Worm (Caenorhabditis elegans) whole organism, midembryonic: Measurements from ENCODE around the gene dli-1.

Experiments used
- T22C8.4 ChIP-seq: fragments of 200-800 bp; sonication (Bioruptor generic); IDR thresholded peaks from 2 replicates; pipeline ENCODE4 v1.3.6; 2022; ENCODE audit warnings: missing genetic modification characterization, missing compliant biosample characterization
- cog-1 ChIP-seq: sonication (generic microtip); optimal IDR thresholded peaks from 2 replicates; lab custom pipeline; 2016; ENCODE audit warnings: missing genetic modification characterization, missing compliant biosample characterization
- flt-1 ChIP-seq: fragments of 200-800 bp; sonication (Bioruptor generic); IDR thresholded peaks from 2 replicates; pipeline ENCODE4 v1.3.6; 2022; ENCODE audit warnings: missing genetic modification characterization, missing compliant biosample characterization
- klf-2 ChIP-seq: fragments of 200-800 bp; sonication (Bioruptor generic); conservative IDR thresholded peaks from 2 replicates; pipeline ENCODE4 v1.3.6; 2022; ENCODE audit warnings: missing genetic modification reagents, missing genetic modification characterization, missing compliant biosample characterization
- med-1 ChIP-seq: sonication (generic microtip); optimal IDR thresholded peaks from 2 replicates; lab custom pipeline; 2017; ENCODE audit warnings: missing genetic modification characterization, mild to moderate bottlenecking, missing compliant biosample characterization, antibody characterized with exemption, missing genetic modification reagents; ENCODE audit not compliant: insufficient read depth
- ref-1 ChIP-seq: fragments of 200-800 bp; sonication (Bioruptor generic); conservative IDR thresholded peaks from 2 replicates; pipeline ENCODE4 v1.3.6; 2022; ENCODE audit warnings: missing genetic modification reagents, missing genetic modification characterization, missing compliant biosample characterization
- tab-1 ChIP-seq: fragments of 200-800 bp; sonication (Bioruptor generic); IDR thresholded peaks from 2 replicates; pipeline ENCODE4 v1.3.6; 2022; ENCODE audit warnings: missing genetic modification characterization, missing compliant biosample characterization
- ztf-23 ChIP-seq: fragments of 200-800 bp; sonication (Bioruptor generic); IDR thresholded peaks from 2 replicates; pipeline ENCODE4 v1.3.6; 2022; ENCODE audit warnings: missing genetic modification reagents, missing genetic modification characterization, missing compliant biosample characterization
- ztf-29 ChIP-seq: fragments of 200-800 bp; sonication (Bioruptor generic); IDR thresholded peaks from 2 replicates; pipeline ENCODE4 v1.3.6; 2022; ENCODE audit warnings: missing genetic modification reagents, missing genetic modification characterization, missing compliant biosample characterization

DNA sequence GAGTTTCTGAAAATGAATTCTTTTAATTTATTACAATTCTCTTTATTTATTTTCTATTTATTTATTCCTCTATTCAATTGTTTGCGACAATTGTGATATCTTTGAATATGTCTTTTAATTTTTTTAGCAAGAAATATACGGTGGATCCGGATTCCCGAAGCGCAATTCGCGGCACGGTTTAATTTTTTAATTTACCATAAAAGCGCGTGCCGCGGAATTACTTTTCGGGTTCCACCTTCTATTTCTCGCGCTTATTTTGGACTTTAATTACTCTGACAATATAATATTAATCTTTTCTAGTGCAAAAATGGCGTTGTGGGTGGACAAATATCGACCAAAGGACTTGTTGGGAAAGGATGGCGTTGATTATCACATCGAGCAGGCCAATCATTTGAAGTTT is 3.1 kb downstream of the dli-1 start, which contains the start of gene rfc-3:
- TF ChIP-seq ztf-23 (GFP tag; lab: Robert Waterston, UW): no peak
- TF ChIP-seq ztf-29 (GFP tag; lab: Robert Waterston, UW): no peak
- no peak for TF ChIP-seq med-1 (GFP tag; lab: Kevin White, UChicago)
- no peak for TF ChIP-seq klf-2
- TF ChIP-seq flt-1 (GFP tag; lab: Robert Waterston, UW): no peak
- TF ChIP-seq tab-1 (GFP tag; lab: Robert Waterston, UW): no peak
- no peak for TF ChIP-seq ref-1 (GFP tag; lab: Robert Waterston, UW)
- TF ChIP-seq cog-1 (tag; lab: Kevin White, UChicago): no peak
- TF ChIP-seq T22C8.4 (GFP tag; lab: Robert Waterston, UW): no peak
